Worm (Caenorhabditis elegans) whole organism, late embryonic: ENCODE data around the gene T12B5.14.

Experiments
- F13H6.1 ChIP-seq: sonication (generic microtip); optimal IDR thresholded peaks from 2 replicates; lab custom pipeline; 2016; ENCODE audit warnings: missing genetic modification characterization, missing compliant biosample characterization
- K09A11.1 ChIP-seq: sonication (generic microtip); optimal IDR thresholded peaks from 2 replicates; lab custom pipeline; 2017; ENCODE audit warnings: antibody characterized with exemption, mild to moderate bottlenecking, missing genetic modification characterization, missing compliant biosample characterization; ENCODE audit not compliant: insufficient read depth
- T23F11.4 ChIP-seq: fragments of 200-800 bp; sonication (Bioruptor generic); optimal IDR thresholded peaks from 2 replicates; lab custom pipeline; 2018; ENCODE audit warnings: mild to moderate bottlenecking, missing genetic modification characterization, missing compliant biosample characterization
- ahr-1 ChIP-seq: sonication (generic microtip); optimal IDR thresholded peaks from 2 replicates; lab custom pipeline; 2016; ENCODE audit warnings: missing genetic modification characterization, missing compliant biosample characterization
- ceh-18 ChIP-seq: sonication (generic microtip); optimal IDR thresholded peaks from 2 replicates; lab custom pipeline; 2016; ENCODE audit warnings: missing genetic modification characterization, missing compliant biosample characterization
- ceh-2 ChIP-seq: sonication (generic microtip); optimal IDR thresholded peaks from 2 replicates; lab custom pipeline; 2016; ENCODE audit warnings: missing genotype, missing genetic modification characterization, missing compliant biosample characterization
- ceh-31 ChIP-seq: sonication (generic microtip); optimal IDR thresholded peaks from 2 replicates; lab custom pipeline; 2016; ENCODE audit warnings: missing genetic modification characterization, missing compliant biosample characterization
- ceh-34 ChIP-seq: sonication (generic microtip); optimal IDR thresholded peaks from 2 replicates; lab custom pipeline; 2016; ENCODE audit warnings: mild to moderate bottlenecking, missing genetic modification characterization, missing compliant biosample characterization
- ceh-48 ChIP-seq: sonication (generic microtip); optimal IDR thresholded peaks from 2 replicates; lab custom pipeline; 2016; ENCODE audit warnings: missing genetic modification characterization, inconsistent platforms, missing compliant biosample characterization
- ceh-6 ChIP-seq: fragments of 200-800 bp; sonication (Bioruptor generic); optimal IDR thresholded peaks from 2 replicates; lab custom pipeline; 2018; ENCODE audit warnings: mild to moderate bottlenecking, missing genetic modification characterization, missing compliant biosample characterization
- che-1 ChIP-seq: sonication (generic microtip); optimal IDR thresholded peaks from 2 replicates; lab custom pipeline; 2016; ENCODE audit warnings: mild to moderate bottlenecking, missing genetic modification characterization, missing compliant biosample characterization
- dve-1 ChIP-seq: sonication (generic microtip); optimal IDR thresholded peaks from 2 replicates; lab custom pipeline; 2017; ENCODE audit warnings: antibody characterized with exemption, mild to moderate bottlenecking, missing genetic modification characterization, missing compliant biosample characterization
- elt-2 ChIP-seq: sonication (generic microtip); optimal IDR thresholded peaks from 2 replicates; lab custom pipeline; 2016; ENCODE audit warnings: missing genetic modification reagents, missing genetic modification characterization, missing compliant biosample characterization
- fkh-10 ChIP-seq: fragments of 150-350 bp; optimal IDR thresholded peaks from 2 replicates; lab custom pipeline; 2014; ENCODE audit warnings: missing biosample characterization, missing genetic modification reagents, missing genetic modification characterization
- hlh-15 ChIP-seq: sonication (generic microtip); optimal IDR thresholded peaks from 2 replicates; lab custom pipeline; 2016; ENCODE audit warnings: missing genetic modification characterization, missing compliant biosample characterization
- hlh-8 ChIP-seq: sonication (generic microtip); optimal IDR thresholded peaks from 2 replicates; lab custom pipeline; 2016; ENCODE audit warnings: missing genotype, missing genetic modification characterization, missing compliant biosample characterization
- lim-6 ChIP-seq: sonication (generic microtip); optimal IDR thresholded peaks from 2 replicates; lab custom pipeline; 2016; ENCODE audit warnings: missing genetic modification characterization, missing compliant biosample characterization
- nfya-1 ChIP-seq: sonication (generic microtip); optimal IDR thresholded peaks from 2 replicates; lab custom pipeline; 2017; ENCODE audit warnings: missing genetic modification characterization, mild to moderate bottlenecking, missing compliant biosample characterization, antibody characterized with exemption, moderate library complexity
- nhr-232 ChIP-seq: sonication (generic microtip); optimal IDR thresholded peaks from 2 replicates; lab custom pipeline; 2016; ENCODE audit warnings: missing genetic modification characterization, missing compliant biosample characterization
- odd-2 ChIP-seq: sonication (generic microtip); optimal IDR thresholded peaks from 2 replicates; lab custom pipeline; 2017; ENCODE audit warnings: antibody characterized with exemption, mild to moderate bottlenecking, missing genetic modification characterization, missing compliant biosample characterization
- pag-3 ChIP-seq: sonication (generic microtip); optimal IDR thresholded peaks from 2 replicates; lab custom pipeline; 2016; ENCODE audit warnings: missing compliant biosample characterization, missing genetic modification characterization, borderline replicate concordance
- pat-9 ChIP-seq: fragments of 200-800 bp; sonication (Bioruptor generic); optimal IDR thresholded peaks from 2 replicates; lab custom pipeline; 2018; ENCODE audit warnings: mild to moderate bottlenecking, missing genetic modification characterization, moderate library complexity, missing compliant biosample characterization
- pros-1 ChIP-seq: fragments of 150-350 bp; optimal IDR thresholded peaks from 2 replicates; lab custom pipeline; 2014; ENCODE audit warnings: missing biosample characterization, missing genetic modification reagents, missing genetic modification characterization
- ref-2 ChIP-seq: sonication (generic microtip); optimal IDR thresholded peaks from 2 replicates; lab custom pipeline; 2016; ENCODE audit warnings: missing genetic modification characterization, missing compliant biosample characterization
- tbx-2 ChIP-seq: sonication (generic microtip); optimal IDR thresholded peaks from 2 replicates; lab custom pipeline; 2016; ENCODE audit warnings: missing genetic modification characterization, missing compliant biosample characterization
- tbx-7 ChIP-seq: sonication (generic microtip); optimal IDR thresholded peaks from 2 replicates; lab custom pipeline; 2016; ENCODE audit warnings: missing genotype, missing genetic modification characterization, missing compliant biosample characterization
- unc-3 ChIP-seq, 2 experiments: fragments of 200-800 bp in 1 of 2; sonication (Bioruptor generic) in 1 of 2; sonication (generic microtip) in 1 of 2; conservative IDR thresholded peaks in 1 of 2; optimal IDR thresholded peaks in 1 of 2; 2 replicates each; pipeline versions ENCODE4 v1.3.6 to Lab custom; 2016 to 2022; ENCODE audit warnings: missing compliant biosample characterization in 2 of 2, missing genetic modification characterization in 2 of 2, missing genetic modification reagents in 1 of 2
- unc-42 ChIP-seq: sonication (generic microtip); optimal IDR thresholded peaks from 2 replicates; lab custom pipeline; 2016; ENCODE audit warnings: missing genotype, missing genetic modification characterization, missing compliant biosample characterization
- unc-55 ChIP-seq: sonication (generic microtip); optimal IDR thresholded peaks from 2 replicates; lab custom pipeline; 2017; ENCODE audit warnings: missing biosample characterization, missing genetic modification reagents, missing genetic modification characterization
- zip-5 ChIP-seq: sonication (generic microtip); optimal IDR thresholded peaks from 2 replicates; lab custom pipeline; 2016; ENCODE audit warnings: missing genetic modification characterization, missing compliant biosample characterization
- ztf-16 ChIP-seq: sonication (generic microtip); optimal IDR thresholded peaks from 2 replicates; lab custom pipeline; 2017; ENCODE audit warnings: missing genetic modification characterization, missing compliant biosample characterization

The T12B5.14 gene

ce11 chrIII:981960-982359 lies 27.3 kb downstream of the T12B5.14 start:
- TF ChIP-seq odd-2 (tag; lab: Kevin White, UChicago): no peak
- no peak for TF ChIP-seq ahr-1
- TF ChIP-seq pag-3: no peak
- TF ChIP-seq ceh-6 (GFP tag; lab: Kevin White, UChicago): no peak
- no peak for TF ChIP-seq nhr-232
- peak; percentile 80 for TF ChIP-seq ceh-48 (tag; lab: Kevin White, UChicago)
- TF ChIP-seq unc-42 (tag; lab: Kevin White, UChicago): no peak
- no peak for TF ChIP-seq lim-6 (tag; lab: Kevin White, UChicago)
- TF ChIP-seq ceh-34 (tag; lab: Kevin White, UChicago): peak; percentile 73
- peak; percentile 58 for TF ChIP-seq nfya-1 (tag; lab: Kevin White, UChicago)
- no peak for TF ChIP-seq pat-9
- TF ChIP-seq unc-55 (GFP tag; lab: Kevin White, UChicago): peak; percentile 34
- peak; percentile 27 for TF ChIP-seq dve-1
- TF ChIP-seq ceh-31 (tag; lab: Kevin White, UChicago): peak; percentile 9
- no peak for TF ChIP-seq tbx-7 (tag; lab: Kevin White, UChicago)
- TF ChIP-seq K09A11.1 (tag; lab: Kevin White, UChicago): no peak
- no peak for TF ChIP-seq hlh-8 (tag; lab: Kevin White, UChicago)
- TF ChIP-seq tbx-2: peak; percentile 23
- no peak for TF ChIP-seq ref-2 (tag; lab: Kevin White, UChicago)
- TF ChIP-seq che-1 (tag; lab: Kevin White, UChicago): no peak
- peak; percentile 3 for TF ChIP-seq ceh-18 (tag; lab: Kevin White, UChicago)

DNA sequence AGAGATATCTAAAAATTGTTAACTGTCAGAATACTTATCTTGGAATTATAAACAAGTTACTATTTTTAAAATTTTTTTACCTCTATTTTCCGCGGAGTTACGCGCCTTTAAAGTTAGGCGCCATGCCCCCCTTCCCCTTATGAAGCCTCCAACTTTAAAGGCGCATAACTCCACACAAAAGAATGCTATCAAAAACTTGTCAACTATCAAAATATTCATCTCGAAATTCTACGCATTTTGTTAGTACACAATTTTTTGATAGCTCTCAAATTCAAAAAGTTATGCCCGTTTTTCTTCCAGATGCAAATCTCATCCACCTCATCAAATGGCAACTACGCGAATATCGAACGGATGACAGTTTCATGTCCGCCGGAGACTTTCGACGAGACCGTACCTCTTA lies 28.3 kb downstream of the T12B5.14 start, which contains the start of gene tbc-10:
Gene tbc-10 (plus strand): TSS at position 301 of the 400 bp plus-strand sequence.
- TF ChIP-seq ztf-16 (tag; lab: Kevin White, UChicago) (no peak), pros-1 (tag; lab: Kevin White, UChicago) (no peak), ceh-2 (tag; lab: Kevin White, UChicago) (no peak), lim-6 (tag; lab: Kevin White, UChicago) (no peak), unc-42 (tag; lab: Kevin White, UChicago) (no peak), nfya-1 (tag; lab: Kevin White, UChicago) (no peak), elt-2 (tag; lab: Kevin White, UChicago) (no peak), ceh-18 (tag; lab: Kevin White, UChicago) (no peak), pat-9 (no peak), ceh-48 (tag; lab: Kevin White, UChicago) (no peak), tbx-7 (tag; lab: Kevin White, UChicago) (no peak), zip-5 (no peak)

DNA sequence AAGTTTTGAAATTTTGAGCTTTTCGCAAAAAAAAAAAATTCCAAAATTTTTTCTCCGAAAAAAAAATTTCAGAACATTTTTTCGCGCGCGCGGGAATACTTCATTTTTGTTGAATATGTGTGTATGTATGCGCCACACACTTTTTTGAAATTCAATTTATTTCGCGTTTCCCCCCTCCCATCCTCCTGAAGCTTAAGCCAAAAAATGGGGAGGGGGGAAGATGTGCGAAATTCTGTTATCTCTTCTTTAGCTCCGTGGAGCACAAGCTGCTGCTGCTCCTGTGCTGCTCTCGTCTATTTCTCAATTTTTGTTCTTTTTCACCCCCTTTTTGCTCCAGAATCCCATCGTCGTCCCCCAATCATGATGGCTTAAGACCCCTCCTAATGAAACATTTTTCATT lies 34.9 kb downstream of the T12B5.14 start:
- TF ChIP-seq dve-1 (no peak), unc-42 (tag; lab: Kevin White, UChicago) (peak; percentile 96), hlh-15 (tag; lab: Kevin White, UChicago) (no peak), tbx-7 (tag; lab: Kevin White, UChicago) (no peak)

DNA sequence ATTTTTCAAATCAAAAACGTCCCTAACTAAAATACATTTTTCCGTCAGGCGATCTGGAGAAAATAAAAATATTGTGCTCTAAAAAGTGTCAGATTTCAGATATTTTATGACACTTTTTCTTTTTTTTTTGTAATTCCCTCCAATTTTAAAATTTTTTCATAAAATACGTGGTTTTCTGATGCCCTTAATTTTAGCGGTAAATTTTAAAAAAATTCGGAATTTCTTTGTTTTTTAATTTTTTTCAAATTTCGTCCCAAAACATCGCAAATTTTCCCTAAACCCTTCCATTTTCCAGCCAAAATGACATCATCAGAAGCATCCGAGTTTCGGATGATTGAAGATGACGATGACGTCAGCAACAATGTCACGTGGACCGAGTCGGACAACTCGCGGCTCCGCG lies 36.9 kb downstream of the T12B5.14 start, which contains the start of gene trp-2:
Gene trp-2 (plus strand): TSS at position 301 of the 400 bp plus-strand sequence.
- TF ChIP-seq fkh-10 (GFP tag; lab: Kevin White, UChicago) (no peak), tbx-2 (no peak), F13H6.1 (tag; lab: Kevin White, UChicago) (no peak), unc-55 (GFP tag; lab: Kevin White, UChicago) (no peak)

ce11 chrIII:996564-996963 lies 41.9 kb downstream of the T12B5.14 start:
- TF ChIP-seq T23F11.4 (GFP tag; lab: Kevin White, UChicago) (no peak), unc-3 (GFP tag; conservative IDR thresholded peaks at IDR 0.05; lab: Robert Waterston, UW) (no peak), unc-3 (tag; optimal IDR thresholded peaks at IDR 0.05; lab: Kevin White, UChicago) (no peak), ref-2 (tag; lab: Kevin White, UChicago) (no peak)
